Fruit fly (Drosophila melanogaster): ENCODE results near the gene CG32683.

The CG32683 gene

DNA sequence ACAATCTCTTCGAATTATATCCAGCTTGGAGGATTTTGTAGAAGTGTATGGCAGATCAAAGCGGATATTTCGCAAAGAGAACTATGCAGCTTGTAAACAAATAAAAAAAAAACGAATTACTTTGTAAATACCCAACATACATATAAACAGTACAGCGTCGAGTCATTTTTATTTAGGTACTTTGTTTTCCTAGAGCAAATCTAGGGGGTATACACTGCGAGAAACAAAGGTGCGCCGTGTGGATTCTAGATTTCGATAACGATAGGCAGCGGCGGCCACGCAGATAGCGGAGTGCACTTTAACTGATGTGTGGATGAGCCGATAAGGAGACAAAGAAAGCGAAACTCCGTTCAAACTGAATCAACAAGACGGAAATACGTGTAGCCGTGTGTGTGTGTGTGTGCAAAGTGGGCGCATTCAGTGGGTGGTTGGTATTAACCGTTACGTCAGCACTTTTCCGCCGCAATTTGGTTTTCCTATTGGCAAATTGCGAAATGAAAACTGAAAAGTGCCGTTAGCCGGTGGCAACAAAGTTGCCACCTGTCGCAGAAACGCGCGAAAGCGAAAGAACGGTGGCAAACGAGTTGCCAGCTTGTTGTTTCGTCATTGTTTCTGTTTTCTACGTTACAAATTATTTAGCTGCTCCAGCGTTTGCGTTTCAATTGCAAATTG lies 90.0 kb downstream of the CG32683 start:
- no peak for TF ChIP-seq Dll (optimal IDR thresholded peaks at IDR 0.05)
- TF ChIP-seq EcR (GFP tag; optimal IDR thresholded peaks at IDR 0.05) = no peak
- no peak for TF ChIP-seq pan (optimal IDR thresholded peaks at IDR 0.05)
- TF ChIP-seq CG8478 (optimal IDR thresholded peaks at IDR 0.05) = no peak
- TF ChIP-seq psq (optimal IDR thresholded peaks at IDR 0.05) = no peak
- TF ChIP-seq usp (GFP tag; optimal IDR thresholded peaks at IDR 0.05) = no peak

dm6 chrX:10362557-10363366 lies 91.9 kb downstream of the CG32683 start:
- TF ChIP-seq CG8478 (optimal IDR thresholded peaks at IDR 0.05) (no peak), pan (optimal IDR thresholded peaks at IDR 0.05) (no peak), Dll (optimal IDR thresholded peaks at IDR 0.05) (no peak), usp (GFP tag; optimal IDR thresholded peaks at IDR 0.05) (no peak), EcR (GFP tag; optimal IDR thresholded peaks at IDR 0.05) (no peak), psq (optimal IDR thresholded peaks at IDR 0.05) (no peak)

dm6 chrX:10362127-10362526 lies 92.6 kb downstream of the CG32683 start:
- TF ChIP-seq pan (optimal IDR thresholded peaks at IDR 0.05) (no peak), usp (GFP tag; optimal IDR thresholded peaks at IDR 0.05) (no peak), psq (optimal IDR thresholded peaks at IDR 0.05) (no peak), EcR (GFP tag; optimal IDR thresholded peaks at IDR 0.05) (no peak)
